Worm (Caenorhabditis elegans) whole organism, L4/young adult: Measurements from ENCODE around the gene sid-1.

Experiments
- W03F9.2 ChIP-seq: fragments of 150-350 bp; optimal IDR thresholded peaks from 2 replicates; lab custom pipeline; 2014; ENCODE audit warnings: missing biosample characterization, missing genetic modification characterization
- dao-5 ChIP-seq: sonication (generic microtip); optimal IDR thresholded peaks from 2 replicates; lab custom pipeline; 2016; ENCODE audit warnings: missing genotype, missing genetic modification characterization, moderate library complexity, missing compliant biosample characterization
- him-1 ChIP-seq: sonication (generic microtip); optimal IDR thresholded peaks from 2 replicates; lab custom pipeline; 2016; ENCODE audit warnings: missing genotype, missing genetic modification reagents, missing genetic modification characterization, missing compliant biosample characterization

DNA sequence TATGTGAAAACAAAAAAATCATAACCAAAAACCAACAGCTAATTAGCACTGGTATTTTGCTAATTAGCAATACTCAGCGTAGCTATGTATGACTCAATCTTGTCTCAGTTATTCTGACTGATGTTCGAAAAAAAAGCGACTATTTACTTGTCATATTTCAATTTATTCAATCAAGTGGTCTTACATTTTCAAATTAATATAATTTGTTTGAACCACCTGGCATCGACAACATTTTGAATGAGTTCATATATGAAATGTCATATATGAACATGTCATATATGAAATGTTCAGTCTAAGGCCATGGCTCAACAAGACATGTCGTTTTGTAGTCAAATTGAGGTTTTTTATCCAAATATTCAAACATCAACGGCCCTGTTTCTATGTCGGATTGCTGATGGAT lies 45.7 kb downstream of the sid-1 start, which contains the start of gene srw-140:
- TF ChIP-seq W03F9.2 (tag; lab: Kevin White, UChicago) (no peak), him-1 (tag; lab: Kevin White, UChicago) (no peak), dao-5 (tag; lab: Kevin White, UChicago) (no peak)
